Worm (Caenorhabditis elegans) whole organism, L1 larva: ENCODE measurements around the gene F40F8.4.

ENCODE experiments used
- C16A3.4 ChIP-seq: fragments of 150-350 bp; optimal IDR thresholded peaks from 2 replicates; lab custom pipeline; 2014; ENCODE audit warnings: missing biosample characterization, missing genetic modification characterization
- C34B4.2 ChIP-seq: sonication (generic microtip); optimal IDR thresholded peaks from 2 replicates; lab custom pipeline; 2017; ENCODE audit warnings: mild to moderate bottlenecking, missing genetic modification characterization, missing compliant biosample characterization
- F16B12.6 ChIP-seq: fragments of 150-350 bp; optimal IDR thresholded peaks from 2 replicates; lab custom pipeline; 2014; ENCODE audit warnings: missing biosample characterization, missing genetic modification characterization
- Y116A8C.19 ChIP-seq: sonication (generic microtip); optimal IDR thresholded peaks from 2 replicates; lab custom pipeline; 2016; ENCODE audit warnings: missing compliant biosample characterization, missing genetic modification characterization, borderline replicate concordance
- alr-1 ChIP-seq: fragments of 200-800 bp; sonication (Bioruptor generic); optimal IDR thresholded peaks from 2 replicates; lab custom pipeline; 2018; ENCODE audit warnings: borderline replicate concordance, mild to moderate bottlenecking, missing genetic modification characterization, missing compliant biosample characterization
- aly-2 ChIP-seq: fragments of 150-350 bp; optimal IDR thresholded peaks from 2 replicates; lab custom pipeline; 2014; ENCODE audit warnings: missing biosample characterization, missing genetic modification characterization
- ceh-88 ChIP-seq: fragments of 200-800 bp; sonication (Bioruptor generic); IDR thresholded peaks from 2 replicates; pipeline ENCODE4 v1.3.6; 2022; ENCODE audit warnings: missing genetic modification characterization, missing compliant biosample characterization
- ceh-90 ChIP-seq: sonication (generic microtip); optimal IDR thresholded peaks from 2 replicates; lab custom pipeline; 2016; ENCODE audit warnings: missing genetic modification characterization, missing compliant biosample characterization
- ces-1 ChIP-seq: fragments of 150-350 bp; optimal IDR thresholded peaks from 2 replicates; lab custom pipeline; 2014; ENCODE audit warnings: missing biosample characterization, missing genetic modification reagents, missing genetic modification characterization
- dpl-1 ChIP-seq, 3 experiments: fragments of 150-350 bp in 2 of 3; sonication (generic microtip) in 1 of 3; optimal IDR thresholded peaks; 2 replicates each; lab custom pipeline; 2014 to 2017; ENCODE audit warnings: missing biosample characterization in 3 of 3, missing genetic modification characterization in 3 of 3, missing genetic modification reagents in 3 of 3
- dsc-1 ChIP-seq: sonication (generic microtip); optimal IDR thresholded peaks from 2 replicates; lab custom pipeline; 2016; ENCODE audit warnings: mild to moderate bottlenecking, missing genetic modification characterization, missing compliant biosample characterization
- efl-1 ChIP-seq, 4 experiments: fragments of 150-350 bp; optimal IDR thresholded peaks in 3 of 4; peaks in 1 of 4; 1 replicate in 1 of 4; 2 replicates in 3 of 4; lab custom pipeline; 2014; ENCODE audit warnings: missing biosample characterization in 2 of 4, missing genetic modification characterization in 2 of 4, missing genetic modification reagents in 2 of 4
- efl-3 ChIP-seq: fragments of 200-800 bp; sonication (Bioruptor generic); optimal IDR thresholded peaks from 2 replicates; lab custom pipeline; 2018; ENCODE audit warnings: mild to moderate bottlenecking, missing genetic modification characterization, missing compliant biosample characterization
- egl-13 ChIP-seq: sonication (generic microtip); optimal IDR thresholded peaks from 2 replicates; lab custom pipeline; 2016; ENCODE audit warnings: missing genotype, missing genetic modification reagents, missing genetic modification characterization, missing compliant biosample characterization
- egl-27 ChIP-seq, 2 experiments: fragments of 150-350 bp in 1 of 2; sonication (generic microtip); optimal IDR thresholded peaks; 3 replicates each; lab custom pipeline; 2017 to 2018; ENCODE audit warnings: missing biosample characterization in 2 of 2, missing genetic modification characterization in 2 of 2, missing genetic modification reagents in 2 of 2
- elt-3 ChIP-seq, 6 experiments: fragments of 150-350 bp in 1 of 6; sonication (generic microtip); optimal IDR thresholded peaks; 2 replicates each; lab custom pipeline; 2017 to 2018; ENCODE audit warnings: missing biosample characterization in 6 of 6, missing genetic modification characterization in 6 of 6, inconsistent platforms in 1 of 6
- fkh-10 ChIP-seq: sonication (generic microtip); optimal IDR thresholded peaks from 2 replicates; lab custom pipeline; 2017; ENCODE audit warnings: missing biosample characterization, missing genetic modification reagents, missing genetic modification characterization
- fkh-4 ChIP-seq: sonication (generic microtip); optimal IDR thresholded peaks from 2 replicates; lab custom pipeline; 2016; ENCODE audit warnings: missing compliant biosample characterization, missing genetic modification characterization, borderline replicate concordance
- fos-1 ChIP-seq: fragments of 150-350 bp; optimal IDR thresholded peaks from 2 replicates; lab custom pipeline; 2014; ENCODE audit warnings: missing biosample characterization, missing genetic modification characterization
- grh-1 ChIP-seq: fragments of 200-800 bp; sonication (Bioruptor generic); IDR thresholded peaks from 2 replicates; pipeline ENCODE4 v1.3.6; 2022; ENCODE audit warnings: missing genetic modification reagents, missing genetic modification characterization, missing compliant biosample characterization
- hlh-17 ChIP-seq: fragments of 200-800 bp; sonication (Bioruptor generic); optimal IDR thresholded peaks from 2 replicates; lab custom pipeline; 2018; ENCODE audit warnings: missing genetic modification characterization, mild to moderate bottlenecking, missing compliant biosample characterization, moderate library complexity, borderline replicate concordance
- hlh-4 ChIP-seq: sonication (generic microtip); optimal IDR thresholded peaks from 2 replicates; lab custom pipeline; 2016; ENCODE audit warnings: mild to moderate bottlenecking, missing genetic modification characterization, missing compliant biosample characterization
- hpl-2 ChIP-seq: fragments of 150-350 bp; optimal IDR thresholded peaks from 2 replicates; lab custom pipeline; 2014; ENCODE audit warnings: missing biosample characterization, missing genetic modification reagents, missing genetic modification characterization
- irx-1 ChIP-seq: sonication (generic microtip); optimal IDR thresholded peaks from 2 replicates; lab custom pipeline; 2016; ENCODE audit warnings: missing genetic modification characterization, missing compliant biosample characterization
- isw-1 ChIP-seq: fragments of 200-800 bp; sonication (Bioruptor generic); IDR thresholded peaks from 2 replicates; pipeline ENCODE4 v1.3.6; 2022; ENCODE audit warnings: missing genetic modification characterization, missing compliant biosample characterization
- jun-1 ChIP-seq: fragments of 150-350 bp; optimal IDR thresholded peaks from 2 replicates; lab custom pipeline; 2014; ENCODE audit warnings: missing biosample characterization, missing genetic modification reagents, missing genetic modification characterization
- lin-13 ChIP-seq: fragments of 150-350 bp; optimal IDR thresholded peaks from 2 replicates; lab custom pipeline; 2014; ENCODE audit warnings: missing biosample characterization, missing genetic modification reagents, missing genetic modification characterization
- lin-14 ChIP-seq: fragments of 200-800 bp; sonication (Bioruptor generic); optimal IDR thresholded peaks from 2 replicates; lab custom pipeline; 2018; ENCODE audit warnings: mild to moderate bottlenecking, missing genetic modification characterization, moderate library complexity, missing compliant biosample characterization
- lsy-2 ChIP-seq, 2 experiments: fragments of 150-350 bp; optimal IDR thresholded peaks; 2 replicates each; lab custom pipeline; 2014; ENCODE audit warnings: missing biosample characterization in 2 of 2, missing genetic modification characterization in 2 of 2
- mdl-1 ChIP-seq, 2 experiments: fragments of 150-350 bp; optimal IDR thresholded peaks; 2 replicates each; lab custom pipeline; 2014 to 2017; ENCODE audit warnings: missing biosample characterization in 2 of 2, missing genetic modification characterization in 2 of 2, inconsistent platforms in 1 of 2
- mep-1 ChIP-seq: fragments of 150-350 bp; optimal IDR thresholded peaks from 2 replicates; lab custom pipeline; 2014; ENCODE audit warnings: missing biosample characterization, missing genetic modification characterization
- nhr-11 ChIP-seq: fragments of 150-350 bp; optimal IDR thresholded peaks from 2 replicates; lab custom pipeline; 2014; ENCODE audit warnings: missing biosample characterization, missing genetic modification characterization
- nhr-12 ChIP-seq: sonication (generic microtip); optimal IDR thresholded peaks from 2 replicates; lab custom pipeline; 2017; ENCODE audit warnings: missing biosample characterization, missing genetic modification characterization
- nhr-20 ChIP-seq: sonication (generic microtip); optimal IDR thresholded peaks from 2 replicates; lab custom pipeline; 2016; ENCODE audit warnings: mild to moderate bottlenecking, missing genetic modification characterization, missing compliant biosample characterization
- nhr-71 ChIP-seq: sonication (generic microtip); optimal IDR thresholded peaks from 2 replicates; lab custom pipeline; 2016; ENCODE audit warnings: mild to moderate bottlenecking, missing genetic modification characterization, moderate library complexity, missing compliant biosample characterization
- nhr-76 ChIP-seq: sonication (generic microtip); optimal IDR thresholded peaks from 2 replicates; lab custom pipeline; 2017; ENCODE audit warnings: missing biosample characterization, missing genetic modification characterization
- nhr-84 ChIP-seq: sonication (generic microtip); optimal IDR thresholded peaks from 2 replicates; lab custom pipeline; 2017; ENCODE audit warnings: missing biosample characterization, missing genetic modification characterization
- nhr-85 ChIP-seq: sonication (generic microtip); peaks from one replicate; lab custom pipeline; 2016; ENCODE audit warnings: missing genetic modification characterization, inconsistent platforms, missing compliant biosample characterization
- pax-3 ChIP-seq: fragments of 200-800 bp; sonication (Bioruptor generic); optimal IDR thresholded peaks from 2 replicates; lab custom pipeline; 2018; ENCODE audit warnings: mild to moderate bottlenecking, missing genetic modification characterization, moderate library complexity, missing compliant biosample characterization
- pqm-1 ChIP-seq: sonication (generic microtip); optimal IDR thresholded peaks from 3 replicates; lab custom pipeline; 2017; ENCODE audit warnings: missing biosample characterization, missing genetic modification characterization
- sptf-1 ChIP-seq: fragments of 150-350 bp; optimal IDR thresholded peaks from 2 replicates; lab custom pipeline; 2014; ENCODE audit warnings: missing biosample characterization, missing genetic modification characterization
- swsn-7 ChIP-seq: sonication (generic microtip); optimal IDR thresholded peaks from 2 replicates; lab custom pipeline; 2016; ENCODE audit warnings: missing genetic modification characterization, missing compliant biosample characterization
- unc-130 ChIP-seq: fragments of 150-350 bp; optimal IDR thresholded peaks from 2 replicates; lab custom pipeline; 2017; ENCODE audit warnings: missing biosample characterization, missing genetic modification characterization, inconsistent platforms
- unc-30 ChIP-seq: sonication (generic microtip); optimal IDR thresholded peaks from 2 replicates; lab custom pipeline; 2017; ENCODE audit warnings: missing biosample characterization, missing genetic modification characterization
- unc-62 ChIP-seq: fragments of 150-350 bp; optimal IDR thresholded peaks from 2 replicates; lab custom pipeline; 2014; ENCODE audit warnings: missing biosample characterization, missing genetic modification reagents, missing genetic modification characterization
- unc-86 ChIP-seq: sonication (generic microtip); optimal IDR thresholded peaks from 2 replicates; lab custom pipeline; 2016; ENCODE audit warnings: missing genetic modification characterization, missing compliant biosample characterization
- unc-98 ChIP-seq: fragments of 200-800 bp; sonication (Bioruptor generic); IDR thresholded peaks from 2 replicates; pipeline ENCODE4 v1.3.6; 2022; ENCODE audit warnings: missing genetic modification characterization, missing compliant biosample characterization
- vab-15 ChIP-seq: sonication (generic microtip); optimal IDR thresholded peaks from 2 replicates; lab custom pipeline; 2017; ENCODE audit warnings: missing genotype, mild to moderate bottlenecking, missing genetic modification characterization, missing compliant biosample characterization
- zag-1 ChIP-seq: fragments of 150-350 bp; optimal IDR thresholded peaks from 2 replicates; lab custom pipeline; 2014; ENCODE audit warnings: missing biosample characterization, missing genetic modification characterization
- zip-4 ChIP-seq: fragments of 200-800 bp; sonication (Bioruptor generic); optimal IDR thresholded peaks from 2 replicates; lab custom pipeline; 2018; ENCODE audit warnings: mild to moderate bottlenecking, missing genetic modification characterization, moderate library complexity, missing compliant biosample characterization
- ztf-4 ChIP-seq: fragments of 150-350 bp; optimal IDR thresholded peaks from 2 replicates; lab custom pipeline; 2014; ENCODE audit warnings: missing biosample characterization, missing genetic modification characterization

F40F8.4 gene

DNA sequence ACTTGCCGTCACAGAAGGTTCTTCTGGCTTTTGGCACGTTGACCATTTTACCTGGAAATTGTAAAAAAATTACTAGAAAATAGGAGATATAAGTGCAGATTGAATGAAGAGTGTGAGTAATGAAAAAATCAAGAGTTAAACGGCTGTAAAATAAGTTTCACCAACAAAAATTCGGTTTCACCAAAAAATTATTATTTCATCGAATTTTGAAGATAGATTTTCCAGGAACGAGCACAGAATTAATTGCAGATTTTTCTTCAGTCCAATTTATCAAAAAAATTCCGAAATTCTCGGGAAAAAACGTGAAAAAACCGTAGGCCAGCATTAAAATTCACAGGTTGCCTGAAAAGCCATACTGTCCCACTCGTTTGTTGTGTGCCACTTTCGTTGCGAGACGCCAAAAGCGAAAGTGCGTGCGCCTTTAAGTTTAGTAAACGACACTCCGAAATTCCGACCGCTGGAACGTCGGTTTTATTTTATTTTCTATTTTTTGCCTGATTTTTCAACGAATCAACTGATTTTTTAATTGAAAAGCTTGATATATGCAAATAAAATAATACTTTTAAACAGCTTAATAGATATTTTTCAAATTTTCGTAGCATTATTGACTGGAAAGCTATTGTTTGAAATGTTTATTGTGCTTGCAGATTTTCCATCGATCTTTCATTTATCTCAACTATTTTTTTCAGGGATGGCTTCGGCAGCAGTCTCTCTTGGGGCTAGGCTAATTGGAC, 42.7 kb downstream of the F40F8.4 start, which contains the start of the genes rpl-36.A and nuo-1:
Gene rpl-36.A (minus strand): TSS at position 51 of the 734 bp plus-strand sequence.
Gene nuo-1 (plus strand): TSS at position 684 of the 734 bp plus-strand sequence.
- TF ChIP-seq lsy-2 (tag; optimal IDR thresholded peaks at IDR 0.05; lab: Kevin White, UChicago) (peak; percentile 98 to 99), isw-1 (peak; percentile 85), Y116A8C.19 (tag; lab: Kevin White, UChicago) (no peak), mdl-1 (tag; optimal IDR thresholded peaks at IDR 0.05; lab: Kevin White, UChicago) (peak in 1 of 2 experiments; percentile 79), unc-98 (GFP tag; lab: Robert Waterston, UW) (no peak), C34B4.2 (tag; lab: Kevin White, UChicago) (no peak), egl-27 (tag; optimal IDR thresholded peaks at IDR 0.05; lab: Kevin White, UChicago) (no peak), hlh-4 (no peak), grh-1 (GFP tag; lab: Robert Waterston, UW) (peak; percentile 58), lin-14 (GFP tag; lab: Kevin White, UChicago) (peak; percentile 88), jun-1 (tag; lab: Kevin White, UChicago) (peak; percentile 69), lin-13 (GFP tag; lab: Kevin White, UChicago) (peak; percentile 79), ztf-4 (tag; lab: Kevin White, UChicago) (peak; percentile 3), ces-1 (GFP tag; lab: Kevin White, UChicago) (no peak), alr-1 (no peak), F16B12.6 (tag; lab: Kevin White, UChicago) (peak; percentile 62), nhr-76 (no peak), fkh-4 (tag; lab: Kevin White, UChicago) (no peak), nhr-85 (peak; percentile 87), nhr-11 (peak; percentile 4), swsn-7 (tag; lab: Kevin White, UChicago) (peak; percentile 81), hlh-17 (GFP tag; lab: Kevin White, UChicago) (no peak), zip-4 (GFP tag; lab: Kevin White, UChicago) (no peak), efl-1 (optimal IDR thresholded peaks at IDR 0.05; lab: Kevin White, UChicago) (peak; percentile 88 to 91), efl-1 (GFP tag; optimal IDR thresholded peaks at IDR 0.05 in 1 of 2; lab: Kevin White, UChicago) (peak; percentile 82 to 98), nhr-20 (tag; lab: Kevin White, UChicago) (peak; percentile 85), ceh-90 (no peak), dsc-1 (tag; lab: Kevin White, UChicago) (peak; percentile 55), ceh-88 (GFP tag; lab: Robert Waterston, UW) (no peak), unc-30 (tag; lab: Kevin White, UChicago) (no peak), unc-86 (tag; lab: Kevin White, UChicago) (peak; percentile 69), fkh-10 (GFP tag; lab: Kevin White, UChicago) (peak; percentile 25), unc-130 (tag; lab: Kevin White, UChicago) (peak; percentile 94), egl-13 (tag; lab: Kevin White, UChicago) (no peak), pqm-1 (tag; lab: Kevin White, UChicago) (no peak), C16A3.4 (peak; percentile 96), unc-62 (GFP tag; lab: Kevin White, UChicago) (no peak), mep-1 (peak; percentile 89), vab-15 (peak; percentile 29), pax-3 (tag; lab: Kevin White, UChicago) (no peak), sptf-1 (tag; lab: Kevin White, UChicago) (no peak), zag-1 (no peak), nhr-84 (no peak), nhr-12 (tag; lab: Kevin White, UChicago) (no peak), efl-3 (GFP tag; lab: Kevin White, UChicago) (no peak), fos-1 (tag; lab: Kevin White, UChicago) (peak; percentile 73), nhr-71 (tag; lab: Kevin White, UChicago) (peak; percentile 88), irx-1 (tag; lab: Kevin White, UChicago) (peak; percentile 51), elt-3 (tag; optimal IDR thresholded peaks at IDR 0.05; lab: Kevin White, UChicago) (peak in 3 of 6 experiments; percentile 3 to 83 (median 41)), aly-2 (tag; lab: Kevin White, UChicago) (no peak), dpl-1 (GFP tag; optimal IDR thresholded peaks at IDR 0.05; lab: Kevin White, UChicago) (peak; percentile 80 to 86 (median 84)), hpl-2 (GFP tag; lab: Kevin White, UChicago) (peak; percentile 55)
